Worm (Caenorhabditis elegans) whole organism, dauer: ENCODE data around the gene srx-129.

Experiments
- unc-62 ChIP-seq: sonication (generic microtip); optimal IDR thresholded peaks from 2 replicates; lab custom pipeline; 2017; ENCODE audit warnings: missing biosample characterization, missing genetic modification reagents, missing genetic modification characterization

srx-129 gene

DNA sequence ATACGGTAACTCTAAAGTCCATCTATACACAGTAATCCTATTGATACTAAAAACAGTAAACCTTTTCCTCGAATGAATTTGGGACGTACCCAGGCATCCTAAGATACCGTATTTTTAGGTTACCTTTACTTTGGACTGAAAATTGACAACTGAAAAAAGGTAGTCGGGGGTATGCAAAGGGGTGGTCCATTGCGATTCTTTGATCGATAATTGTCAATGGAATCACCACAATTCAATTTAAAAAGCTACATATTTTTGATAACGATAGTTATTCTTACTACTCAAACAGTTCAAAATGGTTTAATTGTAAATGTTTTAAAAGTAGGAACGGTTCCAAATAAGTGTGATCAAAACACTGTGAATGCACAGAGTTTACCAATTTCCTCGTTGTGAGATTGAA is at the start of gene srx-129:
Gene srx-129, plus strand, starts transcription at position 301 of the 400 bp plus-strand sequence.
- TF ChIP-seq unc-62: no peak

DNA sequence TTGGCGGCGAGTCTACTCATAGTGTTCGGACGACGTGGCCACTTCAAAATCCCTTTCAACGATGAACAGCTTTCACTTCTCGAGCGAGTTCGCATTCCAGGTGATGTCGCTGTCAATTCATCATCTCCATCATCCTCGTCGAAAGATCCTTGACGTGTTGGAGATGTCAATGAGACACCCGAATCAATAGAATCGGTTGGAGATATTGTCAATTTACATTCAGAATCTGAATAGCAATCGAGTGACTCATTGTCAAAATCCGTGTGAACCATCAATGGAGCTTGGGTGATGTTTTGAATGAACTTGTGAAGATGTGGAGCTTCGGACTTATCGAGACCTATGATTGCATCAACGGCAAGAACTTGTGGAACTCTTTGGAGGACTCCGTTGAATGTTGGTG is 48.3 kb upstream of the srx-129 start:
- TF ChIP-seq unc-62: no peak

DNA sequence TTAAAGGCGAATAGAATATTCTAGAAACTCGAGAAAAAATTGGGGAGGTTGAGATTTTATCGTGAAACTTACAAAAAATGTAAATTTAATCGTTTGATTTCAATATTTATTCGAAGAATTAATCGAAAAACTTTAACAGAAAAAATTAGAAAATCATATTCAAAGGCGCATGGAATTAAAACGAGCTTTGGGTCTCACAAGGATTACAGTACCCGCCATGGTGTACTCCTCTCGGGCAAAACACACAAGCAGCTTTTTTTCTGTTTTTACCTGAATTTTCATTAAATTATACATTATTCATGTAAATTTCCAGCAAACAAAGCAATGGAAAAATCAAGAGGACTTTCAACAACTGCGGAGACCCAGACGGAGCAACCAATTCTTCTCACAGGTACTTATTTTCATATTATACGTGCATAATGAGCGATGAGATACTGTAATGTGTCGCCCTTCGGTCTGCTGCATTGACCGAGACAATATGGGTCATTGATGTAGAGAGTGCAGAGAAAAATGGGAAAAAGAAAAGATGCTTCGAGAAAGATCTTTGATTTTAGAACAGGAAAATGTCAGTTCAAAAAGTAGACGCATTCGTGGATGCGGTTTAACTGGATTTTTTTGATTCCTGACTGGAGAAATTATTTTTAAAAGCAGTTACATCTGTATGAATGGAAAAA is 46.7 kb upstream of the srx-129 start, which contains the start of the genes F53C11.4 and F53C11.5:
Gene F53C11.4, minus strand, starts transcription at position 128 of the 674 bp plus-strand sequence.
Gene F53C11.5, plus strand, starts transcription at position 325 of the 674 bp plus-strand sequence.
- TF ChIP-seq unc-62: no peak

- TF ChIP-seq unc-62: no peak
Observed at ce11 chrV:13787948-13788681, 45.9 kb upstream of the srx-129 start.

- no peak for TF ChIP-seq unc-62
Observed at ce11 chrV:13789362-13789761, 44.7 kb upstream of the srx-129 start.

DNA sequence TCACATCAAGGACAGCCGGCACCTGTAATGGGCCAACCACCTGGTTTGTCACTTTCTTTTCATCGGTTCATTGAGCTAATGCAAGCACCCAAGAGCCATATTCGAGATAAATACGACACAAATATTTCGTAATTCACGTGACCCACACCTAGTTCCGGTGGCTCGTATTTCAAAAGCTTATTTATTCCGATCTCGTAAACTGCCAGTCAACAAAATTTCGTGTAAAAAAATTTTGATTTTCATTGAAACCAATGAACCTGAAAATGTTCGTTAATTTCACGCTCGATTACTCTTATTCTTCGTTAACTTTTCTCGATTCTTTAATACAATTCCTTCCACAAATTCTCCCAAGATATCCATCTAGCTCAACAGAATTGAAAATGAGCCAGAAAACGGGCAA is 43.9 kb upstream of the srx-129 start:
- no peak for TF ChIP-seq unc-62

DNA sequence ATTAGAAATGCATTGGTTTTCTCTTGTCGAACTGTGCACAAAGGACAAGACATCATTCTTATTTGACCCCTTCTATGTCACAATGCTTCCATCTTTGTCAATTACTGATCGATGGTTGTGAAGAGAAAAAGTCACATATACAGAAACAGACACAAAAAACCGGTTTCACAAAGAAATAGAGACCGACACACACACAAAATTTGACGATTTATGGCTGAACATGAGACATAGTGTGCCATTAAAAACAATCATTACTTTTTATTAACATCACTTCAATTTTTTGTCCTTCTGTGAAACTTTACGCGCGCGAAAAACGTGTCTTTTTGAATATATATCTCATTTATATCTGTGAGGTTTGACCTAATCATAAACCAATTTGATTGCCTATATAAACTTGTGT is 43.5 kb upstream of the srx-129 start:
- no peak for TF ChIP-seq unc-62

ce11 chrV:13794046-13794445 is 40.0 kb upstream of the srx-129 start:
- no peak for TF ChIP-seq unc-62

- TF ChIP-seq unc-62: no peak
Observed at ce11 chrV:13796246-13796776, 37.7 kb upstream of the srx-129 start, which contains the start of gene twk-32. Gene twk-32 (plus strand): TSS chrV:13796641.

DNA sequence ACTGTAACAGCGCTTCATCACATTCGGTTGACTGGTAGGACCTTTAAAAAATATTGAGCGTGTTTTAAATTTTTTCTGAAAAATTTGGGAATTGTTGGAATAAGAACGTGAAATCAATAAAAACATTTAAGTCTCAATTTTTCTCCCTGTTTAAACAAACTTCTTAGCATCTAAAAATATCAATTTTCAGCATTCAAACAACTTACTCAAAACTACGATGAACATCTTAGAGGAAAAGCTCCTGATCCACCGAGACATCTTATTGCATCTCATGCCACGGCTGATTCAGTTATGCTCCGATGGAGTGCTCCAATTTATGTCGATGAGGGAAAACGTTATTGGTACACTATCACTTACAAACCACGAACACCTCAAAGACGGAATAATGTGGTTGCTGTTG is 34.9 kb upstream of the srx-129 start:
- no peak for TF ChIP-seq unc-62

DNA sequence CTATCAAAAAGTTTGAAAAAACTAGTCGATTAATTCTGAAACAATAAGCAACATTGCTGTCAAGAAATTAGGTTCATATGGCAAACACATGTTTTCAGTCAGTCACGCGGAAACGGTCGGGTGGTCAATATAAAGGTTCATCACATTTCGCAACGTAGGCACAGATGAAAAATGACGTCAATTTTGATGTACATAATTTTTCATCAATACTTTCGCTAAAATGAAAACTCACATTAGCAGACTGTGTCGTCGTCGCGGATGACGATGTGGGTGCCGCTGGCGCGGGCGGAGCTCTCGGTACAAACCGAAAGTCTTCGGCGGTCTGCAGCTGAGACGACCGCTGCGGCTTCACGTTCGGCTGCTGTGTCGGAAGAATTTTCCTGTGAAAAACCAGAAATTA is 30.1 kb upstream of the srx-129 start, which contains the start of gene swan-2:
Gene swan-2, minus strand, starts transcription at position 380 of the 400 bp plus-strand sequence.
- no peak for TF ChIP-seq unc-62

DNA sequence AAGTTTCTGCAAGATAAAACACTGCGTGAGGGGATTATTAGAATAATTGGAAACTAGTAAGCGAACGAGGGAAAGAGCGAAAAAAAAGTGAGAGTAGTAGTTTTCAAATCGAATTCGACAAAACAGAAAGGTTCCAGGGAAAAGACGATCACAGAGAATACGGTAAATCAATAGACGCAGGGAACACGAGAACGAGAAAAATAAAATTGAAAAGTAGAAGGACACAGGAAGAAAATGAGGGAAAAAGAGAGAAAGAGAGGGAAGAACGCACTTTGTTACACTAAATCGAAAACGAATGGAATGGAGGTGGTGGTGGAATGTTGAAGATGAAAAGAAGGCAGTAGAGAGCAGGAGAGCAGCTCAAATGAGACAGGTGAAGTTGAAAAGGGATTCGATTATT is 26.8 kb upstream of the srx-129 start, which contains the start of gene swan-1:
Gene swan-1, minus strand, starts transcription at position 6 of the 400 bp plus-strand sequence.
- TF ChIP-seq unc-62: no peak

- no peak for TF ChIP-seq unc-62
Observed at ce11 chrV:13808462-13808867, 25.6 kb upstream of the srx-129 start.

DNA sequence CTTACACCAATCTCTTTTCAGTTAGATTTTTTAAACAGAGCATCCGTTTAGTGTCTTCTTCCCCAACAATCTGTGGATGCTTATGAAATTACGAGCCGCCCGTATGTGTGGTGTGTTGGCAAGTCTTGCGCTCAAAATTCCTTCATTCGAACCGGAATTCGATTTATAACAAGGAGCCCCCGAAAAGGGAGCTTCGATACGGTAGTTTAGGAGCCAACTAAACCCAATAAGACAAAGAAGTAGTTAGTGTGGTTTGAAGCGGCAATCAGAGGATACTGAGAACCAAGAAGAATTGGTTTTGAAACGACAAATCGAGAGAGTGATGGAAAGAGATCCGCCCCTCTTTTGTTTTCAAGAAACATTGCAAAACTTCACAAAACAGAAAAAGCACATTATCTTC is 21.7 kb upstream of the srx-129 start:
- no peak for TF ChIP-seq unc-62

- no peak for TF ChIP-seq unc-62
Observed at ce11 chrV:13812931-13813330, 21.1 kb upstream of the srx-129 start, which contains the start of gene ceh-24. Gene ceh-24 (plus strand): TSS chrV:13813231.

DNA sequence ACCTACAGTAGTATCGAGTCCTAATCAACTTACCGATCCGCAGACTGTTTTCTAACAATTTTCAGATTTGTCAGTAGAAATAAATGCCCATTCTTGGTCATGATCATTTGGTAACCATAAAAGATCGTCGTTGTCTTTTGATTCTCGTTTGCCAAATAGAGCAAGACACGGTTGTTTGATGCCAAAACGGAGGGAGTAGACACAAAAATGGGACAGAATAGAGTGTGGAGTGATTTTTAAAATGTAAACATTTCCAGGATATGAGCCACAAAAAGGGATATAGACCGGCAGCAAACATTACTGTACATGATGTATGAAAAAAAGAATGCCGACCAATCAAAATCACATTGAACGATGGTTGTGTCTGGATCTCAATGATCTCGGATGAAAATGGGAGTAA is 17.2 kb upstream of the srx-129 start, which contains the start of gene F55B12.2:
Gene F55B12.2, minus strand, starts transcription at position 101 of the 400 bp plus-strand sequence.
- TF ChIP-seq unc-62: no peak

- TF ChIP-seq unc-62: no peak
Observed at ce11 chrV:13818824-13819408, 15.1 kb upstream of the srx-129 start, which contains the start of gene sel-10. Gene sel-10 (plus strand): TSS chrV:13819361.
